Worm (Caenorhabditis elegans): ENCODE results near the gene fbxc-12.

ce11 chrIV:919690-920089 lies 14.6 kb downstream of the fbxc-12 start, which contains the start of gene F58H7.5:
- TF ChIP-seq nhr-237 (tag; optimal IDR thresholded peaks at IDR 0.05): no peak
- no peak for TF ChIP-seq unc-62 (GFP tag; optimal IDR thresholded peaks at IDR 0.05)
- TF ChIP-seq ztf-4 (tag; optimal IDR thresholded peaks at IDR 0.05): no peak
- no peak for TF ChIP-seq snpc-4 (tag; optimal IDR thresholded peaks at IDR 0.05)
- no peak for TF ChIP-seq nhr-23 (tag; optimal IDR thresholded peaks at IDR 0.05)

All from whole organism, L2 larva.